Fruit fly (Drosophila melanogaster) whole organism, embryonic: ENCODE measurements around the gene APC4.

Source experiments
- Asciz ChIP-seq: fragments of 200-800 bp; sonication (Bioruptor generic); optimal IDR thresholded peaks from 2 replicates; lab custom pipeline; 2017; ENCODE audit warnings: missing biosample characterization, mild to moderate bottlenecking, missing genetic modification characterization, missing genetic modification reagents
- Atf-2 ChIP-seq: fragments of 200-800 bp; sonication (Bioruptor generic); optimal IDR thresholded peaks from 2 replicates; lab custom pipeline; 2016; ENCODE audit warnings: missing biosample characterization, missing genetic modification characterization
- Atf3 ChIP-seq: fragments of 200-800 bp; sonication (Bioruptor generic); optimal IDR thresholded peaks from 3 replicates; lab custom pipeline; 2016; ENCODE audit warnings: missing biosample characterization, missing genetic modification characterization
- Atf6 ChIP-seq: fragments of 200-800 bp; sonication (Bioruptor generic); IDR thresholded peaks from 2 replicates; pipeline ENCODE4 v1.3.6; 2022; ENCODE audit warnings: missing biosample characterization, missing genetic modification characterization
- CG10147 ChIP-seq: fragments of 200-800 bp; sonication (Bioruptor generic); optimal IDR thresholded peaks from 2 replicates; lab custom pipeline; 2019; ENCODE audit warnings: missing biosample characterization, mild to moderate bottlenecking, missing genetic modification characterization, moderate library complexity
- CG10654 ChIP-seq: fragments of 200-800 bp; sonication (Bioruptor generic); optimal IDR thresholded peaks from 2 replicates; lab custom pipeline; 2016; ENCODE audit warnings: missing biosample characterization, missing genetic modification characterization
- CG11093 ChIP-seq: fragments of 200-800 bp; sonication (Bioruptor generic); IDR thresholded peaks from 3 replicates; pipeline ENCODE4 v1.3.6; 2022; ENCODE audit warnings: missing biosample characterization, missing genetic modification characterization
- CG11696 ChIP-seq: fragments of 200-800 bp; sonication (Bioruptor generic); IDR thresholded peaks from 2 replicates; pipeline ENCODE4 v1.3.6; 2022; ENCODE audit warnings: missing biosample characterization, missing genetic modification characterization
- CG14667 ChIP-seq: fragments of 200-800 bp; sonication (Bioruptor generic); IDR thresholded peaks from 2 replicates; pipeline ENCODE4 v1.3.6; 2022; ENCODE audit warnings: missing biosample characterization, missing genetic modification characterization
- CG1529 ChIP-seq: fragments of 200-800 bp; sonication (Bioruptor generic); optimal IDR thresholded peaks from 3 replicates; lab custom pipeline; 2018; ENCODE audit warnings: missing biosample characterization, missing genetic modification characterization
- CG15601 ChIP-seq: fragments of 200-800 bp; sonication (Bioruptor generic); optimal IDR thresholded peaks from 3 replicates; lab custom pipeline; 2019; ENCODE audit warnings: missing biosample characterization, mild to moderate bottlenecking, missing genetic modification characterization, moderate library complexity
- CG18262 ChIP-seq: fragments of 200-800 bp; optimal IDR thresholded peaks from 3 replicates; lab custom pipeline; 2019; ENCODE audit warnings: missing biosample characterization, mild to moderate bottlenecking, missing genetic modification characterization, moderate library complexity
- CG18599 ChIP-seq: fragments of 200-800 bp; sonication (Bioruptor generic); optimal IDR thresholded peaks from 3 replicates; lab custom pipeline; 2017; ENCODE audit warnings: missing biosample characterization, missing genetic modification characterization, mild to moderate bottlenecking, moderate library complexity, missing genetic modification reagents
- CG2678 ChIP-seq: fragments of 200-800 bp; sonication (Bioruptor generic); optimal IDR thresholded peaks from 3 replicates; lab custom pipeline; 2019; ENCODE audit warnings: missing biosample characterization, mild to moderate bottlenecking, missing genetic modification characterization, moderate library complexity
- CG3163 ChIP-seq: fragments of 200-800 bp; sonication (Bioruptor generic); optimal IDR thresholded peaks from 3 replicates; lab custom pipeline; 2016; ENCODE audit warnings: missing biosample characterization, missing genetic modification characterization
- CG32767 ChIP-seq: fragments of 200-800 bp; sonication (Bioruptor generic); IDR thresholded peaks from 2 replicates; pipeline ENCODE4 v1.3.6; 2022; ENCODE audit warnings: missing biosample characterization, missing genetic modification characterization
- CG32772 ChIP-seq: fragments of 200-800 bp; sonication (Bioruptor generic); IDR thresholded peaks from 2 replicates; pipeline ENCODE4 v1.3.6; 2022; ENCODE audit warnings: missing biosample characterization, missing genetic modification characterization
- CG3407 ChIP-seq: fragments of 200-800 bp; sonication (Bioruptor generic); optimal IDR thresholded peaks from 2 replicates; lab custom pipeline; 2018; ENCODE audit warnings: missing biosample characterization, mild to moderate bottlenecking, missing genetic modification characterization
- CG4282 ChIP-seq: fragments of 200-800 bp; sonication (Bioruptor generic); optimal IDR thresholded peaks from 2 replicates; lab custom pipeline; 2016; ENCODE audit warnings: missing biosample characterization, missing genetic modification characterization
- CG5180 ChIP-seq: fragments of 200-800 bp; sonication (Bioruptor generic); optimal IDR thresholded peaks from 3 replicates; lab custom pipeline; 2017; ENCODE audit warnings: missing biosample characterization, missing genetic modification characterization, mild to moderate bottlenecking, moderate library complexity, missing genetic modification reagents
- CG6272 ChIP-seq: fragments of 200-800 bp; sonication (Bioruptor generic); IDR thresholded peaks from 2 replicates; pipeline ENCODE4 v1.3.6; 2022; ENCODE audit warnings: missing biosample characterization, missing genetic modification characterization
- CG7357 ChIP-seq: fragments of 200-800 bp; sonication (Bioruptor generic); IDR thresholded peaks from 3 replicates; pipeline ENCODE4 v1.3.6; 2022; ENCODE audit warnings: missing biosample characterization, missing genetic modification characterization
- CG7839 ChIP-seq: fragments of 200-800 bp; sonication (Bioruptor generic); optimal IDR thresholded peaks from 3 replicates; lab custom pipeline; 2018; ENCODE audit warnings: missing biosample characterization, mild to moderate bottlenecking, missing genetic modification characterization, moderate library complexity
- CG7987 ChIP-seq: fragments of 200-800 bp; sonication (Bioruptor generic); optimal IDR thresholded peaks from 2 replicates; lab custom pipeline; 2018; ENCODE audit warnings: missing biosample characterization, mild to moderate bottlenecking, missing genetic modification characterization, moderate library complexity
- CG9215 ChIP-seq: fragments of 200-800 bp; sonication (Bioruptor generic); IDR thresholded peaks from 2 replicates; pipeline ENCODE4 v1.3.6; 2022; ENCODE audit warnings: missing biosample characterization, missing genetic modification characterization
- CHES-1-like ChIP-seq: fragments of 200-800 bp; sonication (Bioruptor generic); optimal IDR thresholded peaks from 2 replicates; lab custom pipeline; 2016; ENCODE audit warnings: missing biosample characterization, missing genetic modification characterization
- Chrac-16 ChIP-seq: fragments of 200-800 bp; sonication (Bioruptor generic); optimal IDR thresholded peaks from 3 replicates; lab custom pipeline; 2016; ENCODE audit warnings: missing biosample characterization, missing genetic modification characterization
- D19B ChIP-seq: fragments of 200-800 bp; sonication (Bioruptor generic); optimal IDR thresholded peaks from 2 replicates; lab custom pipeline; 2017; ENCODE audit warnings: missing biosample characterization, mild to moderate bottlenecking, missing genetic modification characterization
- Ets65A ChIP-seq: fragments of 200-800 bp; sonication (Bioruptor generic); peaks from one replicate; lab custom pipeline; 2016; ENCODE audit warnings: missing biosample characterization, missing genetic modification characterization
- Hey ChIP-seq: fragments of 200-800 bp; sonication (Bioruptor generic); optimal IDR thresholded peaks from 3 replicates; lab custom pipeline; 2018; ENCODE audit warnings: missing biosample characterization, mild to moderate bottlenecking, missing genetic modification characterization
- Stat92E ChIP-seq, 3 experiments: fragments of >200 bp in 2 of 3; fragments of 200-800 bp in 1 of 3; sonication (Bioruptor generic) in 1 of 3; optimal IDR thresholded peaks; 2 replicates each; lab custom pipeline; 2017 to 2019; ENCODE audit warnings: missing biosample characterization in 3 of 3, missing genetic modification characterization in 3 of 3, mild to moderate bottlenecking in 1 of 3, moderate library complexity in 1 of 3
- Vsx1 ChIP-seq: fragments of 200-800 bp; sonication (Bioruptor generic); optimal IDR thresholded peaks from 2 replicates; lab custom pipeline; 2017; ENCODE audit warnings: missing biosample characterization, mild to moderate bottlenecking, missing genetic modification characterization, missing genetic modification reagents
- al ChIP-seq: fragments of 200-800 bp; sonication (Bioruptor generic); IDR thresholded peaks from 2 replicates; pipeline ENCODE4 v1.3.6; 2022; ENCODE audit warnings: missing biosample characterization, missing genetic modification characterization
- cwo ChIP-seq: fragments of 200-800 bp; sonication (Bioruptor generic); optimal IDR thresholded peaks from 3 replicates; lab custom pipeline; 2017; ENCODE audit warnings: missing biosample characterization, missing genetic modification characterization, mild to moderate bottlenecking, moderate library complexity, missing genetic modification reagents
- dati ChIP-seq: fragments of 200-800 bp; sonication (Bioruptor generic); IDR thresholded peaks from 2 replicates; pipeline ENCODE4 v1.3.6; 2022; ENCODE audit warnings: missing biosample characterization, missing genetic modification characterization
- emc ChIP-seq: fragments of 200-800 bp; sonication (Bioruptor generic); optimal IDR thresholded peaks from 2 replicates; lab custom pipeline; 2016; ENCODE audit warnings: missing biosample characterization, missing genetic modification characterization
- fd96Cb ChIP-seq: fragments of 200-800 bp; sonication (Bioruptor generic); optimal IDR thresholded peaks from 2 replicates; lab custom pipeline; 2018; ENCODE audit warnings: missing biosample characterization, mild to moderate bottlenecking, missing genetic modification characterization, moderate library complexity
- h ChIP-seq: fragments of >200 bp; optimal IDR thresholded peaks from 2 replicates; lab custom pipeline; 2017
- hth ChIP-seq: fragments of >200 bp; optimal IDR thresholded peaks from 2 replicates; lab custom pipeline; 2017; ENCODE audit warnings: inconsistent platforms
- jigr1 ChIP-seq: fragments of 200-800 bp; sonication (Bioruptor generic); IDR thresholded peaks from 3 replicates; pipeline ENCODE4 v1.3.6; 2022; ENCODE audit warnings: missing biosample characterization, missing genetic modification characterization
- kay ChIP-seq: fragments of 200-800 bp; sonication (Bioruptor generic); optimal IDR thresholded peaks from 2 replicates; lab custom pipeline; 2016; ENCODE audit warnings: missing biosample characterization, missing genetic modification characterization
- ken ChIP-seq: fragments of 200-800 bp; sonication (Bioruptor generic); IDR thresholded peaks from 3 replicates; pipeline ENCODE4 v1.3.6; 2022; ENCODE audit warnings: missing biosample characterization, missing genetic modification characterization
- nau ChIP-seq: fragments of 200-800 bp; sonication (Bioruptor generic); optimal IDR thresholded peaks from 3 replicates; lab custom pipeline; 2017; ENCODE audit warnings: missing biosample characterization, mild to moderate bottlenecking, missing genetic modification characterization, missing genetic modification reagents
- pita ChIP-seq: fragments of 200-800 bp; sonication (Bioruptor generic); optimal IDR thresholded peaks from 2 replicates; lab custom pipeline; 2017; ENCODE audit warnings: missing biosample characterization, mild to moderate bottlenecking, missing genetic modification characterization
- sens ChIP-seq: fragments of 200-800 bp; sonication (Bioruptor generic); peaks from one replicate; lab custom pipeline; 2016; ENCODE audit warnings: missing biosample characterization, missing genetic modification characterization
- slbo ChIP-seq: fragments of 200-800 bp; sonication (Bioruptor generic); IDR thresholded peaks from 2 replicates; pipeline ENCODE4 v1.3.6; 2022; ENCODE audit warnings: missing biosample characterization, missing genetic modification characterization
- sqz ChIP-seq: fragments of 200-800 bp; sonication (Bioruptor generic); optimal IDR thresholded peaks from 3 replicates; lab custom pipeline; 2018; ENCODE audit warnings: missing biosample characterization, mild to moderate bottlenecking, missing genetic modification characterization
- sr ChIP-seq: fragments of 200-800 bp; sonication (Bioruptor generic); IDR thresholded peaks from 3 replicates; pipeline ENCODE4 v1.3.6; 2022; ENCODE audit warnings: missing biosample characterization, missing genetic modification characterization
- stc ChIP-seq: fragments of 200-800 bp; sonication (Bioruptor generic); IDR thresholded peaks from 2 replicates; pipeline ENCODE4 v1.3.6; 2022; ENCODE audit warnings: missing biosample characterization, missing genetic modification characterization
- tio ChIP-seq: fragments of 200-800 bp; sonication (Bioruptor generic); optimal IDR thresholded peaks from 2 replicates; lab custom pipeline; 2017; ENCODE audit warnings: missing biosample characterization, missing genetic modification characterization, inconsistent platforms
- trem ChIP-seq: fragments of 200-800 bp; optimal IDR thresholded peaks from 3 replicates; lab custom pipeline; 2019; ENCODE audit warnings: missing biosample characterization, mild to moderate bottlenecking, missing genetic modification characterization, moderate library complexity
- vfl ChIP-seq: fragments of 200-800 bp; sonication (Bioruptor generic); optimal IDR thresholded peaks from 2 replicates; lab custom pipeline; 2016; ENCODE audit warnings: missing biosample characterization, missing genetic modification characterization

The APC4 gene

dm6 chrX:9119671-9120364 is 37.1 kb downstream of the APC4 start (continued):
- TF ChIP-seq CG32767 (GFP tag; lab: Robert Waterston, UW) (no peak), nau (GFP tag; lab: Kevin White, UChicago) (no peak), CG15601 (tag; lab: Kevin White, UChicago) (no peak), CG1529 (no peak), CG3407 (GFP tag; lab: Kevin White, UChicago) (no peak), fd96Cb (tag; lab: Kevin White, UChicago) (peak; percentile 32), CG18262 (peak; percentile 58), CG9215 (GFP tag; lab: Robert Waterston, UW) (no peak), vfl (GFP tag; lab: Kevin White, UChicago) (no peak), D19B (GFP tag; lab: Kevin White, UChicago) (peak; percentile 7), cwo (GFP tag; lab: Kevin White, UChicago) (peak; percentile 0), CG10147 (GFP tag; lab: Kevin White, UChicago) (peak; percentile 12), emc (GFP tag; lab: Kevin White, UChicago) (no peak), Vsx1 (no peak), CG7357 (GFP tag; lab: Robert Waterston, UW) (no peak), CG6272 (GFP tag; lab: Robert Waterston, UW) (no peak), CG11696 (GFP tag; lab: Robert Waterston, UW) (no peak), CG2678 (tag; lab: Kevin White, UChicago) (peak; percentile 62), CG32772 (GFP tag; lab: Robert Waterston, UW) (no peak), h (lab: Kevin White, UChicago) (no peak), sens (GFP tag; lab: Kevin White, UChicago) (peak; percentile 73), pita (GFP tag; lab: Kevin White, UChicago) (no peak), dati (no peak), CG4282 (GFP tag; lab: Kevin White, UChicago) (no peak), CG3163 (GFP tag; lab: Kevin White, UChicago) (no peak), CG14667 (GFP tag; lab: Robert Waterston, UW) (no peak), Stat92E (GFP tag; optimal IDR thresholded peaks at IDR 0.05; lab: Kevin White, UChicago) (no peak), CG11093 (GFP tag; lab: Robert Waterston, UW) (no peak), Atf3 (GFP tag; lab: Kevin White, UChicago) (no peak), CG10654 (no peak), Atf6 (GFP tag; lab: Robert Waterston, UW) (no peak), sr (GFP tag; lab: Robert Waterston, UW) (peak; percentile 58; the same call in 2 of the 3 replicates), CHES-1-like (GFP tag; lab: Kevin White, UChicago) (no peak), slbo (no peak), ken (0 out of 3 replicates have a peak, but pooled peaks have one; percentile 11), CG7987 (no peak), Ets65A (GFP tag; lab: Kevin White, UChicago) (peak; percentile 80), sqz (GFP tag; lab: Kevin White, UChicago) (no peak), tio (GFP tag; lab: Kevin White, UChicago) (peak; percentile 6), Asciz (peak; percentile 19), al (GFP tag; lab: Robert Waterston, UW) (no peak), jigr1 (no peak), stc (GFP tag; lab: Robert Waterston, UW) (no peak), CG18599 (no peak), CG7839 (tag; lab: Kevin White, UChicago) (peak; percentile 37), Hey (tag; lab: Kevin White, UChicago) (no peak), Atf-2 (GFP tag; lab: Kevin White, UChicago) (no peak), Chrac-16 (GFP tag; lab: Kevin White, UChicago) (peak; percentile 28), CG5180 (GFP tag; lab: Kevin White, UChicago) (peak; percentile 23), kay (GFP tag; lab: Kevin White, UChicago) (no peak), trem (no peak), hth (lab: Kevin White, UChicago) (no peak)
